Fruit fly (Drosophila melanogaster) whole organism: Measurements from ENCODE around the gene GlcAT-S.

ENCODE experiments used
- CG8478 ChIP-seq: fragments of >200 bp; optimal IDR thresholded peaks from 2 replicates; lab custom pipeline; 2018; ENCODE audit warnings: inconsistent platforms
- Dll ChIP-seq: fragments of >200 bp; optimal IDR thresholded peaks from 2 replicates; lab custom pipeline; 2017
- EcR ChIP-seq, 2 experiments: fragments of >200 bp; optimal IDR thresholded peaks; 2 replicates each; lab custom pipeline; 2017; ENCODE audit warnings: missing biosample characterization in 2 of 2, missing genetic modification characterization in 2 of 2, missing genetic modification reagents in 2 of 2
- pan ChIP-seq: fragments of >200 bp; optimal IDR thresholded peaks from 2 replicates; lab custom pipeline; 2017
- psq ChIP-seq: fragments of >200 bp; optimal IDR thresholded peaks from 2 replicates; lab custom pipeline; 2017
- usp ChIP-seq: fragments of >200 bp; optimal IDR thresholded peaks from 2 replicates; lab custom pipeline; 2017; ENCODE audit warnings: missing biosample characterization, missing genetic modification characterization, mixed read lengths

The GlcAT-S gene

DNA sequence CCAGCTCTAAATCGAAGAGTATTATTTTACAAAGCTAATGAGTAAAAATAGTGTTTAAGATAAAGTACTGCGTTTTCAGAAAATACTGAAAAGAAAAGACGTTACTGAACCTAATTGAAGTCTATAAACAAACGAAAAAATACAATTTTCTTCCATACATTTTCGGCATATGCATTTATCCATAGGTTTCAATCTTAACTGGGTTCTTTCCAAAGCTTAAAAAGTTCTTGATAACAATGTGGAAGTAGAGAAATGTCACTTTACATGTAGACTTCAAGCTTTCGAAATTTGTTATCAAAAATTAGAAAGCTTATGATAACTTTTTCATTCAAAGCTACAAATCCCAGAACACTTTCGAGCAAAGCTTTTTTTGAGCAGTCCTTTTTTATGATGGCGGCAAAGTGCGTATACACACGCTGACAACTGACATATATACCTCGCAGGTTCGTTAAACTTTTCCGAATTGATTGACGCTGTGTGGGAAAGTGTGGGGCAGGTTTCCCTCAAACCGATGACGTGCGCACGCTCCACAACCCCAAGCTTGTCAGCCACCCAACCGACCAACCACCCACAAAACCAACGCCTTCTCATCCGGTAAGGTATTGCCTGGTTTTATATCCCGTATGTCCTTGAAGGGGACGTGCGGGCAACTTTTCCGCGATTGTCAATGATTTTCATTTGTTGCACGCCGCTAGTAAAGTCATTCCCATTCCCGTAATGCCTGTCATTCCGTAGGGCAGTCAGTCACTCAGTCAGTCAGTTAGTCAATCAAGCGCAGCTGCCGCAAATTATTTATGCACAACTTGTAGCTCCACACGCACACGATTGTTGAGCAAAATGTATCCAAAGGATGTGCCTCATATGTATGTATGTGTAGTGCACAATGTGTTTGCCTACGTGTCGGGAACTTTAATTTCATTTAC is 41.3 kb downstream of the GlcAT-S start:
- TF ChIP-seq CG8478 (lab: Kevin White, UChicago) (no peak), usp (GFP tag; lab: Kevin White, UChicago) (no peak), EcR (GFP tag; optimal IDR thresholded peaks at IDR 0.05; lab: Kevin White, UChicago) (no peak), Dll (lab: Kevin White, UChicago) (no peak), psq (lab: Kevin White, UChicago) (no peak), pan (lab: Kevin White, UChicago) (no peak)

DNA sequence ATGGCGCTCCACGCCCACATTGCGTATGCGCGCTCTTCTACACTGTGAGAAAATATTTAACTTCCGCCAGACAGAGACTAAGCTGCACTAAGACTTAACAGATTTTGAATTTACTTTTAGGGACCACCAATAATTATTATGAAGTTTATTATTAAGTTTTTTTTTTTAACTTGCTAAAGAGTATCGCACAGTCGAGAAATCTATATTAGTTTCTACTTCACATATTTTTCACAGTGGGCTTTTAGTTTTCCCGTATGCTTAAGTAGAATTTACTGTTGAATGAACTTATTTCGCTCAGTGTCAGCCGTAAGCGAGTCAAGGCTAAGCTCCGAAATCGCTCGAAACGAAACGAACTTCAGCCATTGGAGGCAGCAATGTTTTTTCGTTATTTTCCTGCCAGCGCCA is 44.2 kb downstream of the GlcAT-S start:
- TF ChIP-seq psq (lab: Kevin White, UChicago) (no peak), EcR (GFP tag; optimal IDR thresholded peaks at IDR 0.05; lab: Kevin White, UChicago) (no peak), Dll (lab: Kevin White, UChicago) (no peak), pan (lab: Kevin White, UChicago) (no peak), usp (GFP tag; lab: Kevin White, UChicago) (no peak), CG8478 (lab: Kevin White, UChicago) (no peak)

DNA sequence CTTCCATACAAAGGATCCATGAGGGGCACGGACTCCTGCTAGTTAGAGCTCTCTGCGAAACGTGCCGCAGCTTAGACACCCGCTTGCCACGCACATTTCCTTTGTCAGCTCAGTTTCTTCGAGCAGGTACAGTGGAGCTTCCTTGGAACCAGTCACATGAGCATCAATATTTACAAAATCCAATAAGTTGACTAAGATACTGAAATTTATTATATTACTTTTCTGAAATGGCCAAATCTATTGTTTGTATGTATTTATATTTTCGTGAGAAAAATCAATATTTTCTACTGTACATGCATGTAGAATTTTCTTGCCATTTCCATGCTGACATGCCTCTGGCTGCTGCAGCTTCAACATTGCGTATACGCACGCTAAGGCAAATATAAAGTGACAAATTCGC is 46.7 kb downstream of the GlcAT-S start:
- TF ChIP-seq psq (lab: Kevin White, UChicago) (no peak), usp (GFP tag; lab: Kevin White, UChicago) (no peak), pan (lab: Kevin White, UChicago) (no peak), EcR (GFP tag; optimal IDR thresholded peaks at IDR 0.05; lab: Kevin White, UChicago) (no peak), Dll (lab: Kevin White, UChicago) (no peak)

DNA sequence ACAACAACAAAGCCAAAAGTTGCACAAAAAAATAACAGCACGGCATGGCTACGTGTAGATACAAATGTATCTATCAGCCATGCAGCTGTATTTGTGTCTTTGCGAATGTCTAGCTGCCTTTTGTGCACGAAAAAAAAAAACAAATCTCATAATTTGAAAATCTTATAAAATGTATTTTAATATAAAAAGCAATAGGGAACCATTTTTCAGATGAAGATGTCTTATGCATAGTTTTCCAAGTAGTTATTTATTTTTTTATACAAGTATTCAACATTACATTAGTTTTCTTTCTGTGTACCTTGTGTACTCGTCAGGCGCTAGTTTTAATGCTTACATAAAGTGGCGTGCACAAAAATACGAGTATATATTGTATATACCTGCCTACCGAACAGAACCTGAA is 53.1 kb downstream of the GlcAT-S start:
- TF ChIP-seq EcR (GFP tag; optimal IDR thresholded peaks at IDR 0.05; lab: Kevin White, UChicago) (no peak), Dll (lab: Kevin White, UChicago) (no peak), CG8478 (lab: Kevin White, UChicago) (no peak), usp (GFP tag; lab: Kevin White, UChicago) (no peak)

DNA sequence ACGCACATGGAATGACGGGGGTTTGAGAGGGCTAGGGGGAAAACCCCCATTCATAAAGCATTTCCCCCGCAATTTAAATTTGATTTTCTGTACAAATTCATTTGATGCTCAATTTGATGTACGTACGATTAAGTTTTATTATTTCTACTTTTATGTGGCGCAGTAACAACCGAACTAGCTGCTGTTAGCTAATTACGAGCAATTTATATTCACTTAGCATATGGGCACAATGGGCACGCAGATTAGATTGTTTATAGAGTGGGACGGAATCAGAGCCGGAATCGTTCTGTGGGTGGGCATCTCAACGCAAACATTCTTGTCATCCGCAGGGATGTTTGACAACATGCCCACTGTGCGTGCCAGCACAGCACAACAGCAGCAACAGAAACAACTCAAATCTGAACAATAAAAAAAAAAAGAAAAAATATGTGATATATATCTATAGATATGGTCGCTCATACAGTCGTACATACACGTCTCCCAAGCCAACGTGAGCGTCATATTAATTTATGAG is 54.7 kb downstream of the GlcAT-S start:
- no peak for TF ChIP-seq psq (lab: Kevin White, UChicago)
- TF ChIP-seq EcR (GFP tag; optimal IDR thresholded peaks at IDR 0.05; lab: Kevin White, UChicago) = no peak
- TF ChIP-seq CG8478 (lab: Kevin White, UChicago) = no peak
- no peak for TF ChIP-seq pan (lab: Kevin White, UChicago)
- TF ChIP-seq usp (GFP tag; lab: Kevin White, UChicago) = no peak
- no peak for TF ChIP-seq Dll (lab: Kevin White, UChicago)

DNA sequence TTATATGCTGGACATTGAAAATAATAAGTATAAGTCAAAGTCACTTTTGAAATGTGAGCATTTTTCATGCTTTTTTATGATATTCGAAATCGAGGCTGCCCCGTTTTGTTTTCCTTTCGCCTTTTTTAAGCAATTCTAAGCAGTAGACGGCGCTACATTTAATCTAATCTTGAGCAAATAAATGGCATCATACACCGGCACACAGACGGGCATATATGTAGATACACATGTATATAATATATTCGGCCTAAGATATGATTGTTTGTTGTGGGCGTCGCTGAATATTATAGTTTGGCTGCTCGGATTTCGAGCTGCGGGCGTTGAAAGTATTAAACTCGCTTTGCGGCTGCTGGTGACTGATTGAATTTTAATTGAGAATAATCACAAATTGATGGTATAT is 56.0 kb downstream of the GlcAT-S start:
- TF ChIP-seq usp (GFP tag; lab: Kevin White, UChicago) = no peak
- TF ChIP-seq Dll (lab: Kevin White, UChicago) = no peak
- no peak for TF ChIP-seq psq (lab: Kevin White, UChicago)
- TF ChIP-seq CG8478 (lab: Kevin White, UChicago) = no peak
- no peak for TF ChIP-seq EcR (GFP tag; optimal IDR thresholded peaks at IDR 0.05; lab: Kevin White, UChicago)
- no peak for TF ChIP-seq pan (lab: Kevin White, UChicago)
